Fruit fly (Drosophila melanogaster) whole organism, embryonic: ENCODE data around the gene rogdi.

Experiments used
- ATbp ChIP-seq: fragments of 200-800 bp; sonication (Bioruptor generic); optimal IDR thresholded peaks from 2 replicates; lab custom pipeline; 2017; ENCODE audit warnings: missing biosample characterization, mild to moderate bottlenecking, missing genetic modification characterization, missing genetic modification reagents
- Bgb ChIP-seq: fragments of 200-800 bp; sonication (Bioruptor generic); IDR thresholded peaks from 2 replicates; pipeline ENCODE4 v1.3.6; 2022; ENCODE audit warnings: missing biosample characterization, missing genetic modification characterization; ENCODE audit not compliant: partially characterized antibody
- CG10565 ChIP-seq: fragments of 200-800 bp; sonication (Bioruptor generic); optimal IDR thresholded peaks from 3 replicates; lab custom pipeline; 2016; ENCODE audit warnings: missing biosample characterization, mild to moderate bottlenecking, missing genetic modification characterization
- CG11398 ChIP-seq: fragments of 200-800 bp; sonication (Bioruptor generic); optimal IDR thresholded peaks from 2 replicates; lab custom pipeline; 2016; ENCODE audit warnings: missing biosample characterization, missing genetic modification characterization
- CG14710 ChIP-seq: fragments of 200-800 bp; sonication (Bioruptor generic); optimal IDR thresholded peaks from 3 replicates; lab custom pipeline; 2019; ENCODE audit warnings: missing biosample characterization, mild to moderate bottlenecking, missing genetic modification characterization, moderate library complexity
- CG16813 ChIP-seq: fragments of 200-800 bp; sonication (Bioruptor generic); IDR thresholded peaks from 3 replicates; pipeline ENCODE4 v1.3.6; 2022; ENCODE audit warnings: missing biosample characterization, missing genetic modification characterization; ENCODE audit not compliant: partially characterized antibody
- CG33557 ChIP-seq: fragments of 200-800 bp; sonication (Bioruptor generic); optimal IDR thresholded peaks from 2 replicates; lab custom pipeline; 2019; ENCODE audit warnings: missing biosample characterization, mild to moderate bottlenecking, missing genetic modification characterization, moderate library complexity
- CG34224 ChIP-seq: fragments of 200-800 bp; sonication (Bioruptor generic); IDR thresholded peaks from 3 replicates; pipeline ENCODE4 v1.3.6; 2022; ENCODE audit warnings: missing biosample characterization, missing genetic modification characterization; ENCODE audit not compliant: partially characterized antibody
- CG3726 ChIP-seq: fragments of 200-800 bp; sonication (Bioruptor generic); IDR thresholded peaks from 3 replicates; pipeline ENCODE4, ENCODE4 v1.3.6; 2022; ENCODE audit warnings: missing biosample characterization, missing genetic modification characterization
- CG4617 ChIP-seq: fragments of 200-800 bp; sonication (Bioruptor generic); optimal IDR thresholded peaks from 3 replicates; lab custom pipeline; 2016; ENCODE audit warnings: missing biosample characterization, missing genetic modification characterization, borderline replicate concordance
- CG6683 ChIP-seq: fragments of 200-800 bp; sonication (Bioruptor generic); optimal IDR thresholded peaks from 2 replicates; lab custom pipeline; 2017; ENCODE audit warnings: missing biosample characterization, mild to moderate bottlenecking, missing genetic modification characterization, missing genetic modification reagents
- CG7963 ChIP-seq: fragments of 200-800 bp; sonication (Bioruptor generic); IDR thresholded peaks from 3 replicates; pipeline ENCODE4 v1.3.6; 2022; ENCODE audit warnings: missing biosample characterization, missing genetic modification characterization; ENCODE audit not compliant: partially characterized antibody
- CG7987 ChIP-seq: fragments of 200-800 bp; sonication (Bioruptor generic); optimal IDR thresholded peaks from 2 replicates; lab custom pipeline; 2018; ENCODE audit warnings: missing biosample characterization, mild to moderate bottlenecking, missing genetic modification characterization, moderate library complexity
- CG9727 ChIP-seq: fragments of 200-800 bp; sonication (Bioruptor generic); optimal IDR thresholded peaks from 3 replicates; lab custom pipeline; 2017; ENCODE audit warnings: missing biosample characterization, mild to moderate bottlenecking, missing genetic modification characterization
- CHES-1-like ChIP-seq: fragments of 200-800 bp; sonication (Bioruptor generic); optimal IDR thresholded peaks from 2 replicates; lab custom pipeline; 2016; ENCODE audit warnings: missing biosample characterization, missing genetic modification characterization
- Camta ChIP-seq: fragments of 200-800 bp; sonication (Bioruptor generic); optimal IDR thresholded peaks from 2 replicates; lab custom pipeline; 2016; ENCODE audit warnings: missing biosample characterization, missing genetic modification characterization
- Dip2 ChIP-seq: fragments of 200-800 bp; sonication (Bioruptor generic); IDR thresholded peaks from 2 replicates; pipeline ENCODE4 v1.3.6; 2022; ENCODE audit warnings: missing biosample characterization, missing genetic modification characterization
- Doc3 ChIP-seq: fragments of 200-800 bp; sonication (Bioruptor generic); IDR thresholded peaks from 3 replicates; pipeline ENCODE4 v1.3.6; 2022; ENCODE audit warnings: missing biosample characterization, missing genetic modification characterization; ENCODE audit not compliant: partially characterized antibody
- Dref ChIP-seq: fragments of 200-800 bp; sonication (Bioruptor generic); IDR thresholded peaks from 2 replicates; pipeline ENCODE4 v1.3.6; 2022; ENCODE audit warnings: missing biosample characterization, missing genetic modification characterization
- E2f2 ChIP-seq: fragments of 200-800 bp; sonication (Bioruptor generic); IDR thresholded peaks from 2 replicates; pipeline ENCODE4 v1.3.6; 2022; ENCODE audit warnings: missing biosample characterization, missing genetic modification characterization
- HLH4C ChIP-seq: fragments of 200-800 bp; sonication (Bioruptor generic); IDR thresholded peaks from 3 replicates; pipeline ENCODE4 v1.3.6; 2022; ENCODE audit warnings: missing biosample characterization, missing genetic modification characterization; ENCODE audit not compliant: partially characterized antibody
- MBD-R2 ChIP-seq: fragments of 200-800 bp; sonication (Bioruptor generic); IDR thresholded peaks from 2 replicates; pipeline ENCODE4 v1.3.6; 2022; ENCODE audit warnings: missing biosample characterization, missing genetic modification characterization
- NC2α ChIP-seq: fragments of 200-800 bp; sonication (Bioruptor generic); optimal IDR thresholded peaks from 2 replicates; lab custom pipeline; 2016; ENCODE audit warnings: missing biosample characterization, missing genetic modification characterization
- Opbp ChIP-seq: fragments of 200-800 bp; sonication (Bioruptor generic); IDR thresholded peaks from 3 replicates; pipeline ENCODE4 v1.3.6; 2022; ENCODE audit warnings: missing biosample characterization, missing genetic modification characterization; ENCODE audit not compliant: partially characterized antibody
- Pdp1 ChIP-seq, 2 experiments: fragments of 200-800 bp; sonication (Bioruptor generic); optimal IDR thresholded peaks; 3 replicates each; lab custom pipeline; 2016; ENCODE audit warnings: missing biosample characterization in 2 of 2, missing genetic modification characterization in 2 of 2, mild to moderate bottlenecking in 1 of 2, moderate library complexity in 1 of 2
- Rx ChIP-seq: fragments of 200-800 bp; sonication (Bioruptor generic); IDR thresholded peaks from 2 replicates; pipeline ENCODE4 v1.3.6; 2022; ENCODE audit warnings: missing biosample characterization, missing genetic modification characterization
- Scr ChIP-seq: fragments of 200-800 bp; sonication (Bioruptor generic); IDR thresholded peaks from 2 replicates; pipeline ENCODE4 v1.3.6; 2022; ENCODE audit warnings: missing biosample characterization, missing genetic modification characterization; ENCODE audit not compliant: partially characterized antibody
- amos ChIP-seq: fragments of 200-800 bp; sonication (Bioruptor generic); IDR thresholded peaks from 2 replicates; pipeline ENCODE4 v1.3.6; 2022; ENCODE audit warnings: missing biosample characterization, missing genetic modification characterization; ENCODE audit not compliant: partially characterized antibody
- bowl ChIP-seq: fragments of 200-800 bp; sonication (Bioruptor generic); IDR thresholded peaks from 2 replicates; pipeline ENCODE4 v1.3.6; 2022; ENCODE audit warnings: missing biosample characterization, missing genetic modification characterization
- chinmo ChIP-seq: fragments of 200-800 bp; sonication (Bioruptor generic); IDR thresholded peaks from 4 replicates; pipeline ENCODE4 v1.3.6; 2022; ENCODE audit warnings: missing biosample characterization, missing genetic modification characterization; ENCODE audit not compliant: partially characterized antibody
- crp ChIP-seq, 2 experiments: fragments of 200-800 bp; sonication (Bioruptor generic); optimal IDR thresholded peaks; 2 replicates in 1 of 2; 3 replicates in 1 of 2; lab custom pipeline; 2017; ENCODE audit warnings: missing biosample characterization in 2 of 2, missing genetic modification characterization in 2 of 2, mild to moderate bottlenecking in 1 of 2, moderate library complexity in 1 of 2
- dmrt99B ChIP-seq: fragments of 200-800 bp; sonication (Bioruptor generic); optimal IDR thresholded peaks from 2 replicates; lab custom pipeline; 2018; ENCODE audit warnings: missing biosample characterization, mild to moderate bottlenecking, missing genetic modification characterization, moderate library complexity
- gcm ChIP-seq: fragments of 200-800 bp; sonication (Bioruptor generic); optimal IDR thresholded peaks from 2 replicates; lab custom pipeline; 2019; ENCODE audit warnings: missing biosample characterization, mild to moderate bottlenecking, missing genetic modification characterization, moderate library complexity
- insv ChIP-seq, 2 experiments: fragments of 200-800 bp; sonication (Bioruptor generic); optimal IDR thresholded peaks; 3 replicates each; lab custom pipeline; 2016 to 2018; ENCODE audit warnings: missing biosample characterization in 2 of 2, missing genetic modification characterization in 2 of 2
- nerfin-2 ChIP-seq: fragments of 200-800 bp; sonication (Bioruptor generic); IDR thresholded peaks from 2 replicates; pipeline ENCODE4 v1.3.6; 2022; ENCODE audit warnings: missing biosample characterization, missing genetic modification characterization; ENCODE audit not compliant: partially characterized antibody
- otp ChIP-seq: fragments of 200-800 bp; sonication (Bioruptor generic); IDR thresholded peaks from 3 replicates; pipeline ENCODE4, ENCODE4 v1.3.6; 2022; ENCODE audit warnings: missing biosample characterization, missing genetic modification characterization
- p53 ChIP-seq: fragments of 200-800 bp; sonication (Bioruptor generic); optimal IDR thresholded peaks from 2 replicates; lab custom pipeline; 2016; ENCODE audit warnings: missing biosample characterization, missing genetic modification characterization
- pzg ChIP-seq: fragments of 200-800 bp; sonication (Bioruptor generic); optimal IDR thresholded peaks from 3 replicates; lab custom pipeline; 2018; ENCODE audit warnings: missing biosample characterization, mild to moderate bottlenecking, missing genetic modification characterization, moderate library complexity
- repo ChIP-seq: fragments of 200-800 bp; sonication (Bioruptor generic); optimal IDR thresholded peaks from 2 replicates; lab custom pipeline; 2016; ENCODE audit warnings: missing biosample characterization, missing genetic modification characterization
- sna ChIP-seq: fragments of 200-800 bp; sonication (Bioruptor generic); IDR thresholded peaks from 2 replicates; pipeline ENCODE4 v1.3.6; 2022; ENCODE audit warnings: missing biosample characterization, missing genetic modification characterization; ENCODE audit not compliant: partially characterized antibody
- sqz ChIP-seq: fragments of 200-800 bp; sonication (Bioruptor generic); optimal IDR thresholded peaks from 3 replicates; lab custom pipeline; 2018; ENCODE audit warnings: missing biosample characterization, mild to moderate bottlenecking, missing genetic modification characterization
- stwl ChIP-seq: fragments of 200-800 bp; sonication (Bioruptor generic); optimal IDR thresholded peaks from 3 replicates; lab custom pipeline; 2018; ENCODE audit warnings: missing biosample characterization, mild to moderate bottlenecking, missing genetic modification characterization, moderate library complexity
- tap ChIP-seq: fragments of 200-800 bp; optimal IDR thresholded peaks from 3 replicates; lab custom pipeline; 2019; ENCODE audit warnings: missing biosample characterization, mild to moderate bottlenecking, missing genetic modification characterization, moderate library complexity
- trem ChIP-seq: fragments of 200-800 bp; optimal IDR thresholded peaks from 3 replicates; lab custom pipeline; 2019; ENCODE audit warnings: missing biosample characterization, mild to moderate bottlenecking, missing genetic modification characterization, moderate library complexity
- unc-4 ChIP-seq: fragments of 200-800 bp; sonication (Bioruptor generic); IDR thresholded peaks from 2 replicates; pipeline ENCODE4 v1.3.6; 2022; ENCODE audit warnings: missing biosample characterization, missing genetic modification characterization; ENCODE audit not compliant: partially characterized antibody
- vnd ChIP-seq: fragments of 200-800 bp; sonication (Bioruptor generic); IDR thresholded peaks from 3 replicates; pipeline ENCODE4 v1.3.6; 2022; ENCODE audit warnings: missing biosample characterization, missing genetic modification characterization; ENCODE audit not compliant: partially characterized antibody
- wek ChIP-seq: fragments of 200-800 bp; sonication (Bioruptor generic); optimal IDR thresholded peaks from 3 replicates; lab custom pipeline; 2018; ENCODE audit warnings: missing biosample characterization, mild to moderate bottlenecking, missing genetic modification characterization, moderate library complexity
- zen ChIP-seq: fragments of 200-800 bp; sonication (Bioruptor generic); optimal IDR thresholded peaks from 3 replicates; lab custom pipeline; 2018; ENCODE audit warnings: missing biosample characterization, mild to moderate bottlenecking, missing genetic modification characterization, moderate library complexity

Gene rogdi

dm6 chr3L:17035492-17035891 is 13.8 kb upstream of the rogdi start, which contains the start of gene beg:
beg (plus strand) TSS chr3L:17035668.
- TF ChIP-seq MBD-R2 (GFP tag; lab: Robert Waterston, UW), result peak; percentile 87
- peak; percentile 61; the same call in 2 of the 3 replicates for TF ChIP-seq CG16813 (GFP tag; lab: Robert Waterston, UW)
- no peak for TF ChIP-seq Rx (GFP tag; lab: Robert Waterston, UW)
- TF ChIP-seq CG34224, result peak; percentile 93
- TF ChIP-seq E2f2, result peak; percentile 92
- no peak for TF ChIP-seq CG9727 (GFP tag; lab: Kevin White, UChicago)
- no peak for TF ChIP-seq CG4617
- TF ChIP-seq CG7963, result peak; percentile 59
- TF ChIP-seq unc-4 (GFP tag; lab: Robert Waterston, UW), result peak; percentile 72
- 0 out of 4 replicates have a peak, but pooled peaks have one; percentile 54 for TF ChIP-seq chinmo (GFP tag; lab: Robert Waterston, UW)
- no peak for TF ChIP-seq NC2α (GFP tag; lab: Kevin White, UChicago)
- no peak for TF ChIP-seq bowl (GFP tag; lab: Robert Waterston, UW)
- TF ChIP-seq Bgb (GFP tag; lab: Robert Waterston, UW), result peak; percentile 64
- TF ChIP-seq Dip2, result no peak
- TF ChIP-seq insv (GFP tag; optimal IDR thresholded peaks at IDR 0.05; lab: Kevin White, UChicago), result no peak
- TF ChIP-seq stwl (tag; lab: Kevin White, UChicago), result peak; percentile 20
- TF ChIP-seq sna (GFP tag; lab: Robert Waterston, UW), result peak; percentile 78
- TF ChIP-seq Scr (GFP tag; lab: Robert Waterston, UW), result peak; percentile 68
- peak; percentile 42 for TF ChIP-seq pzg (GFP tag; lab: Kevin White, UChicago)
- TF ChIP-seq Dref (GFP tag; lab: Robert Waterston, UW), result peak; percentile 74
- TF ChIP-seq CG11398 (GFP tag; lab: Kevin White, UChicago), result no peak
- TF ChIP-seq CG7987, result no peak
- no peak for TF ChIP-seq repo (GFP tag; lab: Kevin White, UChicago)
- peak; percentile 79 for TF ChIP-seq nerfin-2 (GFP tag; lab: Robert Waterston, UW)
- TF ChIP-seq CG6683 (GFP tag; lab: Kevin White, UChicago), result no peak
- no peak for TF ChIP-seq CHES-1-like (GFP tag; lab: Kevin White, UChicago)
- TF ChIP-seq amos (GFP tag; lab: Robert Waterston, UW), result peak; percentile 56; the same call in 1 of the 2 replicates
- peak; percentile 73; the same call in 2 of the 3 replicates for TF ChIP-seq Opbp (GFP tag; lab: Robert Waterston, UW)
- no peak for TF ChIP-seq Camta (GFP tag; lab: Kevin White, UChicago)
- TF ChIP-seq gcm, result peak; percentile 63
- no peak for TF ChIP-seq wek (GFP tag; lab: Kevin White, UChicago)
- no peak for TF ChIP-seq ATbp (GFP tag; lab: Kevin White, UChicago)
- TF ChIP-seq CG14710 (tag; lab: Kevin White, UChicago), result peak; percentile 32
- no peak for TF ChIP-seq dmrt99B (tag; lab: Kevin White, UChicago)
- no peak for TF ChIP-seq p53 (GFP tag; lab: Kevin White, UChicago)
- TF ChIP-seq HLH4C (GFP tag; lab: Robert Waterston, UW), result peak; percentile 81
- TF ChIP-seq CG33557 (GFP tag; lab: Kevin White, UChicago), result no peak
- peak; percentile 16 for TF ChIP-seq trem (tag; lab: Kevin White, UChicago)
- peak; percentile 49; the same call in 2 of the 3 replicates for TF ChIP-seq vnd (GFP tag; lab: Robert Waterston, UW)
- peak; percentile 30 to 90 for TF ChIP-seq crp (GFP tag; optimal IDR thresholded peaks at IDR 0.05; lab: Kevin White, UChicago)
- TF ChIP-seq zen, result no peak
- peak in 1 of 2 experiments; percentile 17 for TF ChIP-seq Pdp1 (GFP tag; optimal IDR thresholded peaks at IDR 0.05; lab: Kevin White, UChicago)
- no peak for TF ChIP-seq tap (tag; lab: Kevin White, UChicago)
- no peak for TF ChIP-seq CG3726 (GFP tag; lab: Robert Waterston, UW)
- no peak for TF ChIP-seq otp
- peak; percentile 65 for TF ChIP-seq Doc3
- no peak for TF ChIP-seq sqz
- TF ChIP-seq CG10565 (GFP tag; lab: Kevin White, UChicago), result no peak
